Worm (Caenorhabditis elegans) whole organism, L1 larva: ENCODE measurements around the gene szy-2.

ENCODE experiments used
- C16A3.4 ChIP-seq: fragments of 150-350 bp; optimal IDR thresholded peaks from 2 replicates; lab custom pipeline; 2014; ENCODE audit warnings: missing biosample characterization, missing genetic modification characterization
- Y116A8C.19 ChIP-seq: sonication (generic microtip); optimal IDR thresholded peaks from 2 replicates; lab custom pipeline; 2016; ENCODE audit warnings: missing compliant biosample characterization, missing genetic modification characterization, borderline replicate concordance
- ama-1 ChIP-seq: fragments of 150-350 bp; optimal IDR thresholded peaks from 2 replicates; lab custom pipeline; 2014
- blmp-1 ChIP-seq: fragments of 150-350 bp; optimal IDR thresholded peaks from 2 replicates; lab custom pipeline; 2014; ENCODE audit warnings: missing biosample characterization, missing genetic modification characterization
- ceh-63 ChIP-seq: fragments of 200-800 bp; sonication (Bioruptor generic); optimal IDR thresholded peaks from 2 replicates; lab custom pipeline; 2018; ENCODE audit warnings: mild to moderate bottlenecking, missing genetic modification characterization, missing compliant biosample characterization
- dpl-1 ChIP-seq, 3 experiments: fragments of 150-350 bp in 2 of 3; sonication (generic microtip) in 1 of 3; optimal IDR thresholded peaks; 2 replicates each; lab custom pipeline; 2014 to 2017; ENCODE audit warnings: missing biosample characterization in 3 of 3, missing genetic modification characterization in 3 of 3, missing genetic modification reagents in 3 of 3
- efl-1 ChIP-seq, 4 experiments: fragments of 150-350 bp; optimal IDR thresholded peaks in 3 of 4; peaks in 1 of 4; 1 replicate in 1 of 4; 2 replicates in 3 of 4; lab custom pipeline; 2014; ENCODE audit warnings: missing biosample characterization in 2 of 4, missing genetic modification characterization in 2 of 4, missing genetic modification reagents in 2 of 4
- efl-3 ChIP-seq: fragments of 200-800 bp; sonication (Bioruptor generic); optimal IDR thresholded peaks from 2 replicates; lab custom pipeline; 2018; ENCODE audit warnings: mild to moderate bottlenecking, missing genetic modification characterization, missing compliant biosample characterization
- egl-13 ChIP-seq: sonication (generic microtip); optimal IDR thresholded peaks from 2 replicates; lab custom pipeline; 2016; ENCODE audit warnings: missing genotype, missing genetic modification reagents, missing genetic modification characterization, missing compliant biosample characterization
- elt-2 ChIP-seq: sonication (generic microtip); optimal IDR thresholded peaks from 2 replicates; lab custom pipeline; 2016; ENCODE audit warnings: missing genetic modification characterization, mild to moderate bottlenecking, inconsistent platforms, missing compliant biosample characterization, missing genetic modification reagents
- elt-3 ChIP-seq, 6 experiments: fragments of 150-350 bp in 1 of 6; sonication (generic microtip); optimal IDR thresholded peaks; 2 replicates each; lab custom pipeline; 2017 to 2018; ENCODE audit warnings: missing biosample characterization in 6 of 6, missing genetic modification characterization in 6 of 6, inconsistent platforms in 1 of 6
- fkh-10 ChIP-seq: sonication (generic microtip); optimal IDR thresholded peaks from 2 replicates; lab custom pipeline; 2017; ENCODE audit warnings: missing biosample characterization, missing genetic modification reagents, missing genetic modification characterization
- fkh-8 ChIP-seq: sonication (generic microtip); optimal IDR thresholded peaks from 2 replicates; lab custom pipeline; 2016; ENCODE audit warnings: mild to moderate bottlenecking, missing genetic modification characterization, missing compliant biosample characterization
- lin-14 ChIP-seq: fragments of 200-800 bp; sonication (Bioruptor generic); optimal IDR thresholded peaks from 2 replicates; lab custom pipeline; 2018; ENCODE audit warnings: mild to moderate bottlenecking, missing genetic modification characterization, moderate library complexity, missing compliant biosample characterization
- lin-35 ChIP-seq, 2 experiments: fragments of 150-350 bp; optimal IDR thresholded peaks; 2 replicates each; lab custom pipeline; 2014; ENCODE audit warnings: missing biosample characterization in 2 of 2, missing genetic modification characterization in 2 of 2, missing genetic modification reagents in 2 of 2
- lin-39 ChIP-seq: fragments of 150-350 bp; optimal IDR thresholded peaks from 2 replicates; lab custom pipeline; 2014; ENCODE audit warnings: missing biosample characterization, missing genetic modification reagents, missing genetic modification characterization
- lsy-2 ChIP-seq, 2 experiments: fragments of 150-350 bp; optimal IDR thresholded peaks; 2 replicates each; lab custom pipeline; 2014; ENCODE audit warnings: missing biosample characterization in 2 of 2, missing genetic modification characterization in 2 of 2
- mab-9 ChIP-seq: fragments of 200-800 bp; sonication (Bioruptor generic); IDR thresholded peaks from 2 replicates; pipeline ENCODE4 v1.3.6; 2022; ENCODE audit warnings: missing genetic modification reagents, missing genetic modification characterization, missing compliant biosample characterization
- mdl-1 ChIP-seq, 2 experiments: fragments of 150-350 bp; optimal IDR thresholded peaks; 2 replicates each; lab custom pipeline; 2014 to 2017; ENCODE audit warnings: missing biosample characterization in 2 of 2, missing genetic modification characterization in 2 of 2, inconsistent platforms in 1 of 2
- mep-1 ChIP-seq: fragments of 150-350 bp; optimal IDR thresholded peaks from 2 replicates; lab custom pipeline; 2014; ENCODE audit warnings: missing biosample characterization, missing genetic modification characterization
- nhr-12 ChIP-seq: sonication (generic microtip); optimal IDR thresholded peaks from 2 replicates; lab custom pipeline; 2017; ENCODE audit warnings: missing biosample characterization, missing genetic modification characterization
- nhr-19 ChIP-seq: fragments of 200-800 bp; sonication (Bioruptor generic); conservative IDR thresholded peaks from 2 replicates; pipeline ENCODE4 v1.3.6; 2022; ENCODE audit warnings: missing genetic modification characterization, missing compliant biosample characterization
- nhr-20 ChIP-seq: sonication (generic microtip); optimal IDR thresholded peaks from 2 replicates; lab custom pipeline; 2016; ENCODE audit warnings: mild to moderate bottlenecking, missing genetic modification characterization, missing compliant biosample characterization
- nhr-28 ChIP-seq: fragments of 150-350 bp; optimal IDR thresholded peaks from 2 replicates; lab custom pipeline; 2014; ENCODE audit warnings: missing biosample characterization, missing genetic modification characterization
- nhr-71 ChIP-seq: sonication (generic microtip); optimal IDR thresholded peaks from 2 replicates; lab custom pipeline; 2016; ENCODE audit warnings: mild to moderate bottlenecking, missing genetic modification characterization, moderate library complexity, missing compliant biosample characterization
- nhr-84 ChIP-seq: sonication (generic microtip); optimal IDR thresholded peaks from 2 replicates; lab custom pipeline; 2017; ENCODE audit warnings: missing biosample characterization, missing genetic modification characterization
- nhr-85 ChIP-seq: sonication (generic microtip); peaks from one replicate; lab custom pipeline; 2016; ENCODE audit warnings: missing genetic modification characterization, inconsistent platforms, missing compliant biosample characterization
- nhr-90 ChIP-seq: sonication (generic microtip); optimal IDR thresholded peaks from 2 replicates; lab custom pipeline; 2016; ENCODE audit warnings: mild to moderate bottlenecking, missing genetic modification characterization, missing compliant biosample characterization; ENCODE audit not compliant: poor library complexity
- rnt-1 ChIP-seq: sonication (generic microtip); optimal IDR thresholded peaks from 2 replicates; lab custom pipeline; 2016; ENCODE audit warnings: mild to moderate bottlenecking, missing genetic modification characterization, moderate library complexity, missing compliant biosample characterization
- skn-1 ChIP-seq: fragments of 150-350 bp; optimal IDR thresholded peaks from 2 replicates; lab custom pipeline; 2014; ENCODE audit warnings: missing biosample characterization, missing genetic modification characterization
- snpc-4 ChIP-seq: fragments of 150-350 bp; optimal IDR thresholded peaks from 2 replicates; lab custom pipeline; 2014; ENCODE audit warnings: missing biosample characterization, missing genetic modification characterization
- snu-23 ChIP-seq: sonication (generic microtip); optimal IDR thresholded peaks from 2 replicates; lab custom pipeline; 2016; ENCODE audit warnings: missing genetic modification characterization, missing compliant biosample characterization
- sox-4 ChIP-seq: sonication (generic microtip); optimal IDR thresholded peaks from 2 replicates; lab custom pipeline; 2016; ENCODE audit warnings: missing genetic modification characterization, missing compliant biosample characterization
- swsn-7 ChIP-seq: sonication (generic microtip); optimal IDR thresholded peaks from 2 replicates; lab custom pipeline; 2016; ENCODE audit warnings: missing genetic modification characterization, missing compliant biosample characterization
- tbx-2 ChIP-seq: sonication (generic microtip); optimal IDR thresholded peaks from 2 replicates; lab custom pipeline; 2016; ENCODE audit warnings: missing genetic modification characterization, missing compliant biosample characterization
- tlp-1 ChIP-seq: fragments of 150-350 bp; optimal IDR thresholded peaks from 2 replicates; lab custom pipeline; 2014; ENCODE audit warnings: missing biosample characterization, missing genetic modification characterization
- unc-130 ChIP-seq: fragments of 150-350 bp; optimal IDR thresholded peaks from 2 replicates; lab custom pipeline; 2017; ENCODE audit warnings: missing biosample characterization, missing genetic modification characterization, inconsistent platforms
- unc-30 ChIP-seq: sonication (generic microtip); optimal IDR thresholded peaks from 2 replicates; lab custom pipeline; 2017; ENCODE audit warnings: missing biosample characterization, missing genetic modification characterization
- xbp-1 ChIP-seq: sonication (generic microtip); optimal IDR thresholded peaks from 2 replicates; lab custom pipeline; 2016; ENCODE audit warnings: missing genetic modification characterization, missing compliant biosample characterization
- zip-4 ChIP-seq: fragments of 200-800 bp; sonication (Bioruptor generic); optimal IDR thresholded peaks from 2 replicates; lab custom pipeline; 2018; ENCODE audit warnings: mild to moderate bottlenecking, missing genetic modification characterization, moderate library complexity, missing compliant biosample characterization

The szy-2 gene

ce11 chrIII:5367995-5368899 is 2.8 kb downstream of the szy-2 start, which contains the start of gene dhs-9:
Gene dhs-9, minus strand, starts transcription at chrIII:5368045.
- TF ChIP-seq elt-2 (tag; lab: Kevin White, UChicago) (peak; percentile 44), unc-130 (no peak), ama-1 (lab: Kevin White, UChicago) (no peak), mab-9 (GFP tag; lab: Robert Waterston, UW) (no peak), nhr-90 (tag; lab: Kevin White, UChicago) (peak; percentile 21), lsy-2 (tag; optimal IDR thresholded peaks at IDR 0.05; lab: Kevin White, UChicago) (peak in 1 of 2 experiments; percentile 20), unc-30 (tag; lab: Kevin White, UChicago) (no peak), nhr-19 (GFP tag; lab: Robert Waterston, UW) (peak; percentile 7; the same call in 1 of the 2 replicates), xbp-1 (tag; lab: Kevin White, UChicago) (peak; percentile 12), lin-39 (tag; lab: Kevin White, UChicago) (no peak), tbx-2 (no peak), snu-23 (peak; percentile 53), efl-3 (no peak), nhr-28 (tag; lab: Kevin White, UChicago) (no peak), ceh-63 (GFP tag; lab: Kevin White, UChicago) (no peak), mep-1 (tag; lab: Kevin White, UChicago) (peak; percentile 34), snpc-4 (no peak), zip-4 (GFP tag; lab: Kevin White, UChicago) (no peak), sox-4 (tag; lab: Kevin White, UChicago) (no peak), dpl-1 (GFP tag; optimal IDR thresholded peaks at IDR 0.05; lab: Kevin White, UChicago) (peak in 1 of 3 experiments; percentile 20), efl-1 (optimal IDR thresholded peaks at IDR 0.05; lab: Kevin White, UChicago) (no peak), efl-1 (GFP tag; optimal IDR thresholded peaks at IDR 0.05 in 1 of 2; lab: Kevin White, UChicago) (peak in 1 of 2 experiments; percentile 56), elt-3 (tag; optimal IDR thresholded peaks at IDR 0.05; lab: Kevin White, UChicago) (peak in 4 of 6 experiments; percentile 3 to 58 (median 15)), fkh-10 (GFP tag; lab: Kevin White, UChicago) (no peak), fkh-8 (no peak), lin-35 (GFP tag; optimal IDR thresholded peaks at IDR 0.05; lab: Kevin White, UChicago) (peak in 1 of 2 experiments; percentile 32), mdl-1 (tag; optimal IDR thresholded peaks at IDR 0.05; lab: Kevin White, UChicago) (peak in 1 of 2 experiments; percentile 1), egl-13 (no peak), nhr-20 (tag; lab: Kevin White, UChicago) (peak; percentile 92), Y116A8C.19 (tag; lab: Kevin White, UChicago) (no peak), rnt-1 (tag; lab: Kevin White, UChicago) (no peak), nhr-85 (tag; lab: Kevin White, UChicago) (peak; percentile 82), swsn-7 (tag; lab: Kevin White, UChicago) (no peak), nhr-84 (tag; lab: Kevin White, UChicago) (no peak), blmp-1 (tag; lab: Kevin White, UChicago) (peak; percentile 46), skn-1 (tag; lab: Kevin White, UChicago) (peak; percentile 47), C16A3.4 (tag; lab: Kevin White, UChicago) (peak; percentile 22), nhr-12 (tag; lab: Kevin White, UChicago) (no peak), lin-14 (GFP tag; lab: Kevin White, UChicago) (peak; percentile 71), nhr-71 (tag; lab: Kevin White, UChicago) (peak; percentile 12), tlp-1 (tag; lab: Kevin White, UChicago) (no peak)
